Fruit fly (Drosophila melanogaster): ENCODE measurements around the gene muc.
A peak's percentile ranks its signal among the peaks of the same experiment; 100 is the strongest.

dm6 chr2L:7411947-7412621, 14.6 kb upstream of the muc start, which contains the start of gene chm:
- TF ChIP-seq sv (GFP tag; optimal IDR thresholded peaks at IDR 0.05) = no peak
- TF ChIP-seq psq (GFP tag; optimal IDR thresholded peaks at IDR 0.05) = no peak
- TF ChIP-seq CG32264 (GFP tag; optimal IDR thresholded peaks at IDR 0.05) = no peak
- TF ChIP-seq dl (GFP tag; optimal IDR thresholded peaks at IDR 0.05; ENCODE audit: insufficient read depth in 1 of 2, partially characterized antibody in 2 of 2) = no peak
- TF ChIP-seq Abd-B (GFP tag; optimal IDR thresholded peaks at IDR 0.05) = no peak
- TF ChIP-seq h (GFP tag; optimal IDR thresholded peaks at IDR 0.05) = peak; percentile 41
- TF ChIP-seq pan (optimal IDR thresholded peaks at IDR 0.05) = no peak
- no peak for TF ChIP-seq Vsx2 (GFP tag; optimal IDR thresholded peaks at IDR 0.05; ENCODE audit: partially characterized antibody)
- TF ChIP-seq Hr78 (GFP tag; optimal IDR thresholded peaks at IDR 0.05) = no peak
- peak; percentile 51 for TF ChIP-seq ey (GFP tag; optimal IDR thresholded peaks at IDR 0.05)
- peak; percentile 80 for TF ChIP-seq Hr83 (GFP tag; optimal IDR thresholded peaks at IDR 0.05; ENCODE audit: poor library complexity, severe bottlenecking)
- TF ChIP-seq CG9705 (GFP tag; optimal IDR thresholded peaks at IDR 0.05) = no peak
- no peak for TF ChIP-seq sage (GFP tag; optimal IDR thresholded peaks at IDR 0.05)
- no peak for TF ChIP-seq lola (GFP tag; optimal IDR thresholded peaks at IDR 0.05)
